Fruit fly (Drosophila melanogaster) whole organism, pupa: Measurements from ENCODE around the gene cv-c.

Experiments
- gl ChIP-seq: fragments of 200-800 bp; sonication (Bioruptor generic); optimal IDR thresholded peaks from 2 replicates; lab custom pipeline; 2018; ENCODE audit warnings: missing biosample characterization, mild to moderate bottlenecking, missing genetic modification characterization
- rn ChIP-seq: fragments of 200-800 bp; sonication (Bioruptor generic); IDR thresholded peaks from 2 replicates; pipeline ENCODE4 v1.3.6; 2022; ENCODE audit warnings: missing biosample characterization, missing genetic modification characterization

DNA sequence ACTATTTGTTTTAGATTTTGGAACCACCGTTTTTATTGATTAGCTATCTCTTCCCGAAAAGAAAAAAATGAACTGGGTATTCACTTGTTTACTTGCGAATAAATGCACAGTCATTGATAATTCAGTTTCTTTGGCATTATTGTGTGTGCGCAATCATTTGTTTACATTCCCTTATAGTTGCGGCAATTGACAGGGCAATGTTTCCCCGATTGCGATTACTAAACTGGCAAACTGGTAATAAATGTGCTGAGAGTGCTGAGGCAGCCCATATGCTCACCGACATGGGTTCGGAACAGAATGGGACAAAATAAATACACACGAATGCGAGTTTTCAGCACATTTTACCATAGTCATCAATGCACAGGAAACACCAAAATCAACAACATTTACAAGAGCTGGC is 115.6 kb downstream of the cv-c start:
- TF ChIP-seq rn (GFP tag; lab: Robert Waterston, UW): no peak
- TF ChIP-seq gl (tag; lab: Kevin White, UChicago): no peak
